Worm (Caenorhabditis elegans) whole organism, L4/young adult: Measurements from ENCODE around the gene Y94H6A.10.
"Not testable (repeated sequence)": the region's sequence is repeated elsewhere in the genome, so short reads cannot be mapped to it uniquely, and the experiment has no call there.

Source experiments
- W03F9.2 ChIP-seq: fragments of 150-350 bp; optimal IDR thresholded peaks from 2 replicates; lab custom pipeline; 2014; ENCODE audit warnings: missing biosample characterization, missing genetic modification characterization
- dao-5 ChIP-seq: sonication (generic microtip); optimal IDR thresholded peaks from 2 replicates; lab custom pipeline; 2016; ENCODE audit warnings: missing genotype, missing genetic modification characterization, moderate library complexity, missing compliant biosample characterization
- him-1 ChIP-seq: sonication (generic microtip); optimal IDR thresholded peaks from 2 replicates; lab custom pipeline; 2016; ENCODE audit warnings: missing genotype, missing genetic modification reagents, missing genetic modification characterization, missing compliant biosample characterization

The Y94H6A.10 gene

ce11 chrIV:2674915-2675314 lies 35.6 kb downstream of the Y94H6A.10 start, which contains the start of gene gpx-4:
Gene gpx-4 (minus strand): TSS chrIV:2675015.
- TF ChIP-seq dao-5, him-1, W03F9.2 (tag; lab: Kevin White, UChicago): not testable (repeated sequence)

DNA sequence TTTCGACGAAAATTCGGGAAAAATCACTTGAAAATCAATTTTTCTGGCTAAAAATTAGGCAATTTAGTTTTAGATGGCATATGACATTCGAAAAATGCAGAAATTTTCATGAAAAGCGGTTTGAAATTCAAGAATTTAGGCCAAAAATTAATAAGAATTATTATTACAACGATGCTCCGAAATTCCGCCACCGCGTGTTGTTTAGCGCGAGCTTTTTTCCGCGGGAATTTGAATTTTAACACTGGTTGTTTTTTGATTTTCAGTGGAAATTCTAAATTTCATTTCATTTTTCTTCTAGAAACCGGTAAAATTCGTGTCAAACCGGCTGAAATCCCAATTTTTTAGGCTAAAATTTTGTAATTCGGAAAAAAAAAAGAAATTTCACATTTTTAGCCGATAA lies 39.8 kb downstream of the Y94H6A.10 start:
- no peak for TF ChIP-seq him-1 (tag; lab: Kevin White, UChicago)
- TF ChIP-seq W03F9.2 (tag; lab: Kevin White, UChicago): no peak
- TF ChIP-seq dao-5 (tag; lab: Kevin White, UChicago): no peak

DNA sequence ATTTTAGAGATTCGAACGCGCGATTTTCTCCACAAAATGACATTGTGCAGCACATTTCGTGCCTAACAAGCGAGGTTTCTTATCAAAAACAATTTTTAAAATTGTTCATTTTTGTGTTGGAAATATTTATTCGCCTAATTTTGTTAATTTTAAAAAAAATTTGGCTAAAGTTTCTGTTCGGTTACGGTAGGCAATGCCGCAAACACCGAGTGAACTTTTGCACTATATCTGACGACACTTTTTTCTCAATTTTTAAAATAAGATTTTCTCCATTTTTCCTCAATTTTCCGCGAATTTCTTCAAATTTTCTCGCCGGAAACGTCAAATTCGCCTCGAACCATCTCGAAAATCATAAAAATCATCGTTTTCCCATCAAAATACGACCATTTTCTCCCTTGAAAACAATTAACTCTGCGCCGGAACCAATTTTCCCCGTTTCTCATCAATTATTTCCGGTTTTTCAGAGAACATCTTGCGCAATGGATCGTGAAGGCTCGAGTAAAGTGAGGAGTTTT lies 43.8 kb downstream of the Y94H6A.10 start, which contains the start of gene Y69A2AR.1:
TSS of gene Y69A2AR.1 (plus strand) at position 465 of the 515 bp plus-strand sequence.
- no peak for TF ChIP-seq W03F9.2 (tag; lab: Kevin White, UChicago)
- no peak for TF ChIP-seq dao-5 (tag; lab: Kevin White, UChicago)
- TF ChIP-seq him-1 (tag; lab: Kevin White, UChicago): no peak

DNA sequence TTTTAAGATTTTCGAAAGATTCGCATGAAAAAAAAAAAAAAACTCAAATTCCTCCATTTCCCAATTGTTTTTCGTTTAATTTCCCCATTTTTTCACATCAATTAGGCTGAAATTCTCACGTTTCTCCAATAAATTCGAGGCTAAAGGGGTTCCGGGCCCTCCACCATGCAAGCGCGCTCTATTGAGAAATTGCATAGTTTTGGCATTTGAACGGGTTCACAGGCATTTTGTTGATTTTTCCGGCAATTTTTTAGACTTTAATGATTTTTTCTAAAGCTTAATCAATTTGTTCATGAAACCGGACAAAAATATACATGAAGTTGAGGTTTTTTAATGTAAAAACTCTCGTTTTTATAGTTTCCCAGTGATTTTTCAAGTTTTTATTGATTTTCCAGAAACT lies 44.3 kb downstream of the Y94H6A.10 start:
- TF ChIP-seq him-1 (tag; lab: Kevin White, UChicago): no peak
- no peak for TF ChIP-seq dao-5 (tag; lab: Kevin White, UChicago)
- TF ChIP-seq W03F9.2 (tag; lab: Kevin White, UChicago): no peak

ce11 chrIV:2665388-2665978 lies 45.0 kb downstream of the Y94H6A.10 start:
- TF ChIP-seq W03F9.2 (tag; lab: Kevin White, UChicago) (no peak), dao-5 (tag; lab: Kevin White, UChicago) (no peak), him-1 (tag; lab: Kevin White, UChicago) (no peak)

ce11 chrIV:2664901-2665201 lies 45.6 kb downstream of the Y94H6A.10 start:
- TF ChIP-seq dao-5 (tag; lab: Kevin White, UChicago) (peak; percentile 29), W03F9.2 (tag; lab: Kevin White, UChicago) (no peak), him-1 (tag; lab: Kevin White, UChicago) (no peak)

DNA sequence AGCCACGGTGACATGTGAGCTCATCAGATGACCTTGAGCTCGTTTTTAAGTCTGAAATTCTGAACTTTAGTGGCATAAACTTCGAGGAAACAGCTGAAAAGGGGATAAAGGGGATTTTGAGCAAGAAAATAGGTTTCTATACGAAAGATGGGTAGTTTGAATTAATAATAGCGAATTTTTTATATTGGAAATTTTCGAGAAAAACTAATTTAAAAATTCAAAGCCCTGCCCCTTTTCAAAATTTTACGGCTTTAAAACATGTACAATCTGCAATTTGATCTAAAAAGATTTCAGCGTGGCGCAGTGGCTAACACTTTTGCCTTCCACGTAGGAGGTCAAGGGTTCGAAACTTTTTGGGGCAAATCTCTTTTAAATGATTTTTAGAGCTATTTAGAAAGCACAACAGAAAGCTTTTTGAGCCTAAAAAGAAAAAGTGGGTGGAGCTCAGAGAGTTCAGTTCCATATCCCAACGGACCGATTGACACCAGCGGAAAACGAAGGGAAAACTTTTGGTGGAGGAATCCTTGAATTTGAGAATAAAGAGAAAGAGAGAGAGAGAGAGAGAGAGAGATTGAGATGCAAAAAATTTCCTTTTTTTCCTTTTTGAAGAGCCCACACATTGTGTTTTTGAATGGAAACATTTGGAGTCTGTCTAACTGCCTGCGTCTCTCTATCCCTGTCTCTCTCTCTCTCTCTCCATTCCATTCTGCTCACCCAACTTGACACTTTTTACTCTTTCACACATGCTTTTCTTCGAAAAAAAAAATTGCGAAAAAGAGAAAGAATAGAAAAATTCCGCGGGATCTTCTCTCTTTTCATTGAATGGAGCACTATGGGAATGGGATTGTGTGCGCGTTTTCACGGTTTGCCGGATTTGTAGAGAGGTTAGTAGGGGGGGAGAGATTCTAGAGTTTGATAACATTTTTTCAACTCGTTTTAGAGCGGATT lies 46.2 kb downstream of the Y94H6A.10 start, which contains the start of gene Y69A2AR.31:
TSS of gene Y69A2AR.31 (minus strand) at position 51 of the 948 bp plus-strand sequence.
- TF ChIP-seq dao-5 (tag; lab: Kevin White, UChicago) (no peak), him-1 (tag; lab: Kevin White, UChicago) (no peak), W03F9.2 (tag; lab: Kevin White, UChicago) (no peak)
